Worm (Caenorhabditis elegans): ENCODE data around the gene ztf-27.

ce11 chrII:10373016-10373415, 12.1 kb upstream of the ztf-27 start:
- TF ChIP-seq Y53G8AR.9 (GFP tag; conservative IDR thresholded peaks at IDR 0.05) (no peak), aptf-3 (GFP tag; IDR thresholded peaks at IDR 0.05) (no peak), efl-1 (GFP tag; optimal IDR thresholded peaks at IDR 0.05) (no peak), snpc-4 (GFP tag; optimal IDR thresholded peaks at IDR 0.05) (no peak), snpc-4 (tag; optimal IDR thresholded peaks at IDR 0.05) (no peak), madf-6 (GFP tag; IDR thresholded peaks at IDR 0.05) (no peak), ceh-100 (GFP tag; IDR thresholded peaks at IDR 0.05) (no peak), attf-3 (GFP tag; conservative IDR thresholded peaks at IDR 0.05) (no peak), F10E7.11 (tag; optimal IDR thresholded peaks at IDR 0.05) (no peak), athp-1 (tag; optimal IDR thresholded peaks at IDR 0.05) (no peak)
